Fruit fly (Drosophila melanogaster): ENCODE data around the gene CG14454.

DNA sequence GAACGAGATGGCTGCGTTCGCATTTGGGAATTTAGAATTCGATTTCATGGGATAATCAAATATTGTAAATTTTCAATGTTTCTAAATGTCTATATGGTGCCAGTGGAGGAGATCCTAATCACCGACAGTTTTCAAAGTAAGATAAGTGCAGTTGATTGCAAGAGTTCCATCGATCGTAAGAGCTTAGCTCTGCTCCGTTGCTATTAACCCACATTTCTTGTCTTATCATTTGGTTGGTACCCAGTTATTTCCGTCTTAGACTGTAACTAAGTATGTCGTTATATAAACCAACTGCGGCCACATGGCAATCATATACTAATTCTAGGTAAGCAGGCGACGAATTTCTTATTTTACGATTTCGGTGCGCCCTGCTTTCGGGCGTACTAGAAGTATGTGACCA, 22.2 kb downstream of the CG14454 start:
- no peak for TF ChIP-seq fd96Ca (GFP tag; IDR thresholded peaks at IDR 0.05)
- TF ChIP-seq CG10348 (GFP tag; IDR thresholded peaks at IDR 0.05): no peak
- TF ChIP-seq CG34367 (tag; optimal IDR thresholded peaks at IDR 0.05): no peak
- TF ChIP-seq gl (tag; optimal IDR thresholded peaks at IDR 0.05): no peak
- no peak for TF ChIP-seq CG8301 (tag; optimal IDR thresholded peaks at IDR 0.05)
- no peak for TF ChIP-seq CG12605 (GFP tag; IDR thresholded peaks at IDR 0.05)
- no peak for TF ChIP-seq CG17806 (tag; optimal IDR thresholded peaks at IDR 0.05)
- no peak for TF ChIP-seq rn (GFP tag; IDR thresholded peaks at IDR 0.05)
- TF ChIP-seq CG14655 (GFP tag; optimal IDR thresholded peaks at IDR 0.05): no peak
- TF ChIP-seq Snoo (tag; optimal IDR thresholded peaks at IDR 0.05): no peak
- no peak for TF ChIP-seq D1 (tag; optimal IDR thresholded peaks at IDR 0.05)
